Fruit fly (Drosophila melanogaster): Measurements from ENCODE around the gene Pbp95.

Gene Pbp95

dm6 chr3R:8027203-8027688, 13.7 kb downstream of the Pbp95 start (continued):
- TF ChIP-seq p53 (GFP tag; optimal IDR thresholded peaks at IDR 0.05) (no peak), CG7271 (tag; optimal IDR thresholded peaks at IDR 0.05) (no peak), exex (tag; optimal IDR thresholded peaks at IDR 0.05) (peak; percentile 40), CG18476 (GFP tag; optimal IDR thresholded peaks at IDR 0.05) (peak; percentile 64), Antp (GFP tag; optimal IDR thresholded peaks at IDR 0.05) (no peak), hbn (GFP tag; IDR thresholded peaks at IDR 0.05; ENCODE audit: partially characterized antibody) (0 out of 2 replicates have a peak, but pooled peaks have one; percentile 28), fd3F (GFP tag; optimal IDR thresholded peaks at IDR 0.05) (peak; percentile 88), pzg (GFP tag; optimal IDR thresholded peaks at IDR 0.05) (no peak), CG8944 (GFP tag; optimal IDR thresholded peaks at IDR 0.05) (no peak), CG18011 (GFP tag; optimal IDR thresholded peaks at IDR 0.05) (peak; percentile 40), mam (GFP tag; optimal IDR thresholded peaks at IDR 0.05) (peak; percentile 27), CG5245 (GFP tag; optimal IDR thresholded peaks at IDR 0.05) (peak; percentile 52), otp (GFP tag; IDR thresholded peaks at IDR 0.05) (no peak), dpn (GFP tag; optimal IDR thresholded peaks at IDR 0.05) (peak in 1 of 2 experiments; percentile 89), CG11093 (GFP tag; IDR thresholded peaks at IDR 0.05) (peak; percentile 34; the same call in 1 of the 3 replicates), al (GFP tag; IDR thresholded peaks at IDR 0.05) (peak; percentile 54), nau (GFP tag; optimal IDR thresholded peaks at IDR 0.05) (no peak), CG10366 (GFP tag; IDR thresholded peaks at IDR 0.05) (peak; percentile 81), lov (optimal IDR thresholded peaks at IDR 0.05) (no peak), lov (GFP tag; IDR thresholded peaks at IDR 0.05) (no peak), CG30403 (GFP tag; optimal IDR thresholded peaks at IDR 0.05) (peak; percentile 85), dan (GFP tag; IDR thresholded peaks at IDR 0.05) (no peak), CTCF (GFP tag; optimal IDR thresholded peaks at IDR 0.05) (peak; percentile 23), Sox102F (GFP tag; optimal IDR thresholded peaks at IDR 0.05) (peak; percentile 94), CG16813 (GFP tag; IDR thresholded peaks at IDR 0.05; ENCODE audit: partially characterized antibody) (no peak), ranshi (GFP tag; IDR thresholded peaks at IDR 0.05) (peak; percentile 69), CG11398 (GFP tag; optimal IDR thresholded peaks at IDR 0.05) (no peak), croc (GFP tag; conservative IDR thresholded peaks at IDR 0.05) (peak; percentile 64; the same call in 2 of the 3 replicates), Asciz (GFP tag; optimal IDR thresholded peaks at IDR 0.05) (peak; percentile 89), Dip3 (GFP tag; optimal IDR thresholded peaks at IDR 0.05) (peak; percentile 3), MBD-R2 (GFP tag; IDR thresholded peaks at IDR 0.05) (no peak), HHEX (GFP tag; optimal IDR thresholded peaks at IDR 0.05) (peak; percentile 83), da (GFP tag; optimal IDR thresholded peaks at IDR 0.05) (peak; percentile 4), jigr1 (GFP tag; IDR thresholded peaks at IDR 0.05) (no peak), hkb (optimal IDR thresholded peaks at IDR 0.05) (no peak), hkb (GFP tag; IDR thresholded peaks at IDR 0.05) (peak; percentile 87), CG17361 (GFP tag; IDR thresholded peaks at IDR 0.05) (no peak; the same call in 1 of the 3 replicates), CG31224 (GFP tag; IDR thresholded peaks at IDR 0.05) (peak; percentile 35; the same call in 1 of the 2 replicates), zen (tag; optimal IDR thresholded peaks at IDR 0.05) (peak; percentile 39), CG15696 (tag; optimal IDR thresholded peaks at IDR 0.05) (peak; percentile 16), B-H2 (GFP tag; optimal IDR thresholded peaks at IDR 0.05) (no peak), shn (GFP tag; optimal IDR thresholded peaks at IDR 0.05) (peak; percentile 1), dimm (GFP tag; IDR thresholded peaks at IDR 0.05) (no peak; the same call in 1 of the 2 replicates), lola (GFP tag; optimal IDR thresholded peaks at IDR 0.05) (peak in 1 of 3 experiments; percentile 90), nom (GFP tag; optimal IDR thresholded peaks at IDR 0.05) (peak; percentile 87), bsh (GFP tag; optimal IDR thresholded peaks at IDR 0.05) (peak; percentile 89 to 91), psq (GFP tag; optimal IDR thresholded peaks at IDR 0.05) (peak; percentile 48), CG8388 (GFP tag; optimal IDR thresholded peaks at IDR 0.05) (peak; percentile 94), trh (GFP tag; optimal IDR thresholded peaks at IDR 0.05) (peak; percentile 43), az2 (GFP tag; optimal IDR thresholded peaks at IDR 0.05) (peak; percentile 87), ash1 (GFP tag; optimal IDR thresholded peaks at IDR 0.05) (no peak)

Measured in whole organism, embryonic.